Worm (Caenorhabditis elegans): ENCODE results near the gene str-47.

- TF ChIP-seq W03F9.2 (tag; optimal IDR thresholded peaks at IDR 0.05) (no peak), him-1 (tag; optimal IDR thresholded peaks at IDR 0.05) (no peak), dao-5 (tag; optimal IDR thresholded peaks at IDR 0.05) (no peak)
Observed at ce11 chrV:7612044-7612443, 33.5 kb upstream of the str-47 start, which contains the start of gene clec-215.
